Fruit fly (Drosophila melanogaster) whole organism, embryonic: ENCODE data around the gene Pvf2.

ENCODE experiments used
- Atf3 ChIP-seq: fragments of 200-800 bp; sonication (Bioruptor generic); optimal IDR thresholded peaks from 3 replicates; lab custom pipeline; 2016; ENCODE audit warnings: missing biosample characterization, missing genetic modification characterization
- Awh ChIP-seq: fragments of 200-800 bp; sonication (Bioruptor generic); IDR thresholded peaks from 2 replicates; pipeline ENCODE4, ENCODE4 v1.3.6; 2022; ENCODE audit warnings: missing biosample characterization, missing genetic modification characterization
- B-H2 ChIP-seq: fragments of 200-800 bp; sonication (Bioruptor generic); optimal IDR thresholded peaks from 2 replicates; lab custom pipeline; 2018; ENCODE audit warnings: missing biosample characterization, mild to moderate bottlenecking, missing genetic modification characterization
- CG10147 ChIP-seq: fragments of 200-800 bp; sonication (Bioruptor generic); optimal IDR thresholded peaks from 2 replicates; lab custom pipeline; 2019; ENCODE audit warnings: missing biosample characterization, mild to moderate bottlenecking, missing genetic modification characterization, moderate library complexity
- CG10366 ChIP-seq: fragments of 200-800 bp; sonication (Bioruptor generic); IDR thresholded peaks from 2 replicates; pipeline ENCODE4 v1.3.6; 2022; ENCODE audit warnings: missing biosample characterization, missing genetic modification characterization
- CG12769 ChIP-seq: fragments of 200-800 bp; sonication (Bioruptor generic); optimal IDR thresholded peaks from 2 replicates; lab custom pipeline; 2019; ENCODE audit warnings: missing biosample characterization, mild to moderate bottlenecking, missing genetic modification characterization, moderate library complexity
- CG13624 ChIP-seq: fragments of 200-800 bp; sonication (Bioruptor generic); optimal IDR thresholded peaks from 2 replicates; lab custom pipeline; 2016; ENCODE audit warnings: missing biosample characterization, missing genetic modification characterization
- CG14014 ChIP-seq: fragments of 200-800 bp; sonication (Bioruptor generic); IDR thresholded peaks from 2 replicates; pipeline ENCODE4 v1.3.6; 2022; ENCODE audit warnings: missing biosample characterization, missing genetic modification characterization
- CG14441 ChIP-seq: fragments of 200-800 bp; sonication (Bioruptor generic); IDR thresholded peaks from 2 replicates; pipeline ENCODE4 v1.3.6; 2022; ENCODE audit warnings: missing biosample characterization, missing genetic modification characterization
- CG15696 ChIP-seq: fragments of 200-800 bp; sonication (Bioruptor generic); optimal IDR thresholded peaks from 2 replicates; lab custom pipeline; 2019; ENCODE audit warnings: missing biosample characterization, mild to moderate bottlenecking, missing genetic modification characterization, moderate library complexity
- CG17359 ChIP-seq: fragments of 200-800 bp; sonication (Bioruptor generic); optimal IDR thresholded peaks from 3 replicates; lab custom pipeline; 2018; ENCODE audit warnings: missing biosample characterization, mild to moderate bottlenecking, missing genetic modification characterization, moderate library complexity
- CG17361 ChIP-seq: fragments of 200-800 bp; sonication (Bioruptor generic); IDR thresholded peaks from 3 replicates; pipeline ENCODE4 v1.3.6; 2022; ENCODE audit warnings: missing biosample characterization, missing genetic modification characterization
- CG17612 ChIP-seq: fragments of 200-800 bp; sonication (Bioruptor generic); IDR thresholded peaks from 2 replicates; pipeline ENCODE4 v1.3.6; 2022; ENCODE audit warnings: missing biosample characterization, missing genetic modification characterization
- CG17829 ChIP-seq: fragments of 200-800 bp; optimal IDR thresholded peaks from 2 replicates; lab custom pipeline; 2019; ENCODE audit warnings: missing biosample characterization, mild to moderate bottlenecking, missing genetic modification characterization, moderate library complexity
- CG18011 ChIP-seq: fragments of 200-800 bp; sonication (Bioruptor generic); optimal IDR thresholded peaks from 2 replicates; lab custom pipeline; 2017; ENCODE audit warnings: missing biosample characterization, missing genetic modification characterization, mild to moderate bottlenecking, moderate library complexity, missing genotype
- CG2875 ChIP-seq: fragments of 200-800 bp; sonication (Bioruptor generic); optimal IDR thresholded peaks from 2 replicates; lab custom pipeline; 2017; ENCODE audit warnings: missing biosample characterization, mild to moderate bottlenecking, missing genetic modification characterization, missing genetic modification reagents
- CG31388 ChIP-seq: fragments of 200-800 bp; sonication (Bioruptor generic); optimal IDR thresholded peaks from 2 replicates; lab custom pipeline; 2016; ENCODE audit warnings: missing biosample characterization, missing genetic modification characterization
- CG4707 ChIP-seq: fragments of 200-800 bp; sonication (Bioruptor generic); optimal IDR thresholded peaks from 2 replicates; lab custom pipeline; 2018; ENCODE audit warnings: missing biosample characterization, mild to moderate bottlenecking, missing genetic modification characterization, moderate library complexity
- CG5180 ChIP-seq: fragments of 200-800 bp; sonication (Bioruptor generic); optimal IDR thresholded peaks from 3 replicates; lab custom pipeline; 2017; ENCODE audit warnings: missing biosample characterization, missing genetic modification characterization, mild to moderate bottlenecking, moderate library complexity, missing genetic modification reagents
- CG5245 ChIP-seq: fragments of 200-800 bp; sonication (Bioruptor generic); optimal IDR thresholded peaks from 3 replicates; lab custom pipeline; 2016; ENCODE audit warnings: missing biosample characterization, missing genetic modification characterization
- CG8478 ChIP-seq: fragments of >200 bp; optimal IDR thresholded peaks from 2 replicates; lab custom pipeline; 2018
- Dek ChIP-seq: fragments of 200-800 bp; sonication (Bioruptor generic); optimal IDR thresholded peaks from 3 replicates; lab custom pipeline; 2019; ENCODE audit warnings: missing biosample characterization, mild to moderate bottlenecking, missing genetic modification characterization, moderate library complexity
- Dll ChIP-seq: fragments of 200-800 bp; sonication (Bioruptor generic); IDR thresholded peaks from 4 replicates; pipeline ENCODE4 v1.3.6; 2022; ENCODE audit warnings: missing biosample characterization, missing genetic modification characterization; ENCODE audit not compliant: partially characterized antibody
- Rfx ChIP-seq: fragments of 200-800 bp; sonication (Bioruptor generic); IDR thresholded peaks from 2 replicates; pipeline ENCODE4 v1.3.6; 2022; ENCODE audit warnings: missing biosample characterization, missing genetic modification characterization
- Scr ChIP-seq: fragments of 200-800 bp; sonication (Bioruptor generic); IDR thresholded peaks from 2 replicates; pipeline ENCODE4 v1.3.6; 2022; ENCODE audit warnings: missing biosample characterization, missing genetic modification characterization; ENCODE audit not compliant: partially characterized antibody
- Sin3A ChIP-seq: fragments of >200 bp; optimal IDR thresholded peaks from 2 replicates; lab custom pipeline; 2018
- Sry-β ChIP-seq: fragments of 200-800 bp; sonication (Bioruptor generic); optimal IDR thresholded peaks from 2 replicates; lab custom pipeline; 2018; ENCODE audit warnings: missing biosample characterization, mild to moderate bottlenecking, missing genetic modification characterization, moderate library complexity
- YL-1 ChIP-seq: fragments of 200-800 bp; sonication (Bioruptor generic); optimal IDR thresholded peaks from 3 replicates; lab custom pipeline; 2017; ENCODE audit warnings: missing biosample characterization, mild to moderate bottlenecking, missing genetic modification characterization
- danr ChIP-seq: fragments of 200-800 bp; sonication (Bioruptor generic); IDR thresholded peaks from 2 replicates; pipeline ENCODE4 v1.3.6; 2022; ENCODE audit warnings: missing biosample characterization, missing genetic modification characterization
- dati ChIP-seq: fragments of 200-800 bp; sonication (Bioruptor generic); IDR thresholded peaks from 2 replicates; pipeline ENCODE4 v1.3.6; 2022; ENCODE audit warnings: missing biosample characterization, missing genetic modification characterization
- dmrt11E ChIP-seq: fragments of 200-800 bp; sonication (Bioruptor generic); optimal IDR thresholded peaks from 3 replicates; lab custom pipeline; 2018; ENCODE audit warnings: missing biosample characterization, mild to moderate bottlenecking, missing genetic modification characterization, moderate library complexity
- ems ChIP-seq: fragments of 200-800 bp; sonication (Bioruptor generic); optimal IDR thresholded peaks from 3 replicates; lab custom pipeline; 2016; ENCODE audit warnings: missing biosample characterization, missing genetic modification characterization
- en ChIP-seq: fragments of 200-800 bp; sonication (Bioruptor generic); optimal IDR thresholded peaks from 2 replicates; lab custom pipeline; 2016; ENCODE audit warnings: missing biosample characterization, missing genetic modification characterization
- grau ChIP-seq: fragments of 200-800 bp; optimal IDR thresholded peaks from 3 replicates; lab custom pipeline; 2019; ENCODE audit warnings: missing biosample characterization, mild to moderate bottlenecking, missing genetic modification characterization, moderate library complexity
- hth ChIP-seq: fragments of >200 bp; optimal IDR thresholded peaks from 2 replicates; lab custom pipeline; 2017; ENCODE audit warnings: inconsistent platforms
- kni ChIP-seq: fragments of 200-800 bp; sonication (Bioruptor generic); optimal IDR thresholded peaks from 3 replicates; lab custom pipeline; 2017; ENCODE audit warnings: mild to moderate bottlenecking, missing biosample characterization, missing genetic modification reagents, missing genetic modification characterization
- lbe ChIP-seq: fragments of 200-800 bp; sonication (Bioruptor generic); optimal IDR thresholded peaks from 2 replicates; lab custom pipeline; 2016; ENCODE audit warnings: missing biosample characterization, mild to moderate bottlenecking, missing genetic modification characterization
- lov ChIP-seq, 2 experiments: fragments of 200-800 bp in 1 of 2; fragments of >200 bp in 1 of 2; sonication (Bioruptor generic) in 1 of 2; IDR thresholded peaks in 1 of 2; optimal IDR thresholded peaks in 1 of 2; 2 replicates in 1 of 2; 3 replicates in 1 of 2; pipeline versions ENCODE4 v1.3.6 to Lab custom; 2017 to 2022; ENCODE audit warnings: missing biosample characterization in 1 of 2, missing genetic modification characterization in 1 of 2
- nerfin-2 ChIP-seq: fragments of 200-800 bp; sonication (Bioruptor generic); IDR thresholded peaks from 2 replicates; pipeline ENCODE4 v1.3.6; 2022; ENCODE audit warnings: missing biosample characterization, missing genetic modification characterization; ENCODE audit not compliant: partially characterized antibody
- onecut ChIP-seq: fragments of 200-800 bp; sonication (Bioruptor generic); IDR thresholded peaks from 2 replicates; pipeline ENCODE4 v1.3.6; 2022; ENCODE audit warnings: missing biosample characterization, missing genetic modification characterization
- row ChIP-seq: fragments of 200-800 bp; sonication (Bioruptor generic); IDR thresholded peaks from 3 replicates; pipeline ENCODE4 v1.3.6; 2022; ENCODE audit warnings: missing biosample characterization, missing genetic modification characterization
- salm ChIP-seq: fragments of 200-800 bp; sonication (Bioruptor generic); optimal IDR thresholded peaks from 2 replicates; lab custom pipeline; 2018; ENCODE audit warnings: missing biosample characterization, mild to moderate bottlenecking, missing genetic modification characterization
- sens ChIP-seq: fragments of 200-800 bp; sonication (Bioruptor generic); peaks from one replicate; lab custom pipeline; 2016; ENCODE audit warnings: missing biosample characterization, missing genetic modification characterization
- sens-2 ChIP-seq: fragments of 200-800 bp; sonication (Bioruptor generic); IDR thresholded peaks from 2 replicates; pipeline ENCODE4 v1.3.6; 2022; ENCODE audit warnings: missing biosample characterization, missing genetic modification characterization
- slbo ChIP-seq: fragments of 200-800 bp; sonication (Bioruptor generic); IDR thresholded peaks from 2 replicates; pipeline ENCODE4 v1.3.6; 2022; ENCODE audit warnings: missing biosample characterization, missing genetic modification characterization
- sr ChIP-seq: fragments of 200-800 bp; sonication (Bioruptor generic); IDR thresholded peaks from 3 replicates; pipeline ENCODE4 v1.3.6; 2022; ENCODE audit warnings: missing biosample characterization, missing genetic modification characterization
- tin ChIP-seq: fragments of 200-800 bp; sonication (Bioruptor generic); optimal IDR thresholded peaks from 3 replicates; lab custom pipeline; 2016; ENCODE audit warnings: missing biosample characterization, missing genetic modification characterization
- tna ChIP-seq: fragments of 200-800 bp; sonication (Bioruptor generic); IDR thresholded peaks from 2 replicates; pipeline ENCODE4 v1.3.6; 2022; ENCODE audit warnings: missing biosample characterization, missing genetic modification characterization; ENCODE audit not compliant: partially characterized antibody
- trem ChIP-seq: fragments of 200-800 bp; optimal IDR thresholded peaks from 3 replicates; lab custom pipeline; 2019; ENCODE audit warnings: missing biosample characterization, mild to moderate bottlenecking, missing genetic modification characterization, moderate library complexity
- vfl ChIP-seq: fragments of 200-800 bp; sonication (Bioruptor generic); optimal IDR thresholded peaks from 2 replicates; lab custom pipeline; 2016; ENCODE audit warnings: missing biosample characterization, missing genetic modification characterization
- wor ChIP-seq: fragments of 200-800 bp; sonication (Bioruptor generic); IDR thresholded peaks from 2 replicates; pipeline ENCODE4 v1.3.6; 2022; ENCODE audit warnings: missing biosample characterization, missing genetic modification characterization

Pvf2 gene

dm6 chr2L:7033100-7033675 lies 51.2 kb downstream of the Pvf2 start (continued):
- TF ChIP-seq CG5245 (GFP tag; lab: Kevin White, UChicago), result peak; percentile 16
- TF ChIP-seq tna (GFP tag; lab: Robert Waterston, UW), result no peak
- no peak for TF ChIP-seq CG17361
- no peak for TF ChIP-seq Scr (GFP tag; lab: Robert Waterston, UW)
- no peak for TF ChIP-seq nerfin-2 (GFP tag; lab: Robert Waterston, UW)
- TF ChIP-seq Awh (GFP tag; lab: Robert Waterston, UW), result no peak
- TF ChIP-seq wor (GFP tag; lab: Robert Waterston, UW), result no peak
- TF ChIP-seq CG15696 (tag; lab: Kevin White, UChicago), result no peak
- TF ChIP-seq CG17829 (tag; lab: Kevin White, UChicago), result peak; percentile 35
- TF ChIP-seq ems, result peak; percentile 19
- no peak for TF ChIP-seq en (GFP tag; lab: Kevin White, UChicago)
- no peak for TF ChIP-seq CG10366 (GFP tag; lab: Robert Waterston, UW)
- no peak for TF ChIP-seq Atf3 (GFP tag; lab: Kevin White, UChicago)
- no peak for TF ChIP-seq YL-1 (GFP tag; lab: Kevin White, UChicago)
- TF ChIP-seq salm (tag; lab: Kevin White, UChicago), result no peak
- no peak for TF ChIP-seq dati
- no peak for TF ChIP-seq hth (lab: Kevin White, UChicago)
- TF ChIP-seq CG14441 (GFP tag; lab: Robert Waterston, UW), result 0 out of 2 replicates have a peak, but pooled peaks have one; percentile 37
- peak; percentile 60 for TF ChIP-seq CG13624 (GFP tag; lab: Kevin White, UChicago)
- peak; percentile 47; the same call in 1 of the 2 replicates for TF ChIP-seq CG14014
- TF ChIP-seq lov (optimal IDR thresholded peaks at IDR 0.05; lab: Kevin White, UChicago), result no peak
- TF ChIP-seq lov (GFP tag; IDR thresholded peaks at IDR 0.05; lab: Robert Waterston, UW), result 0 out of 3 replicates have a peak, but pooled peaks have one; percentile 12
- peak; percentile 46 for TF ChIP-seq CG12769 (tag; lab: Kevin White, UChicago)
- no peak for TF ChIP-seq CG2875 (GFP tag; lab: Kevin White, UChicago)
- TF ChIP-seq CG10147 (GFP tag; lab: Kevin White, UChicago), result peak; percentile 7
- peak; percentile 8 for TF ChIP-seq CG4707 (GFP tag; lab: Kevin White, UChicago)
- TF ChIP-seq sens (GFP tag; lab: Kevin White, UChicago), result peak; percentile 92
- TF ChIP-seq CG17359, result peak; percentile 49
- TF ChIP-seq lbe (GFP tag; lab: Kevin White, UChicago), result peak; percentile 47
- TF ChIP-seq vfl (GFP tag; lab: Kevin White, UChicago), result no peak
- TF ChIP-seq CG31388 (GFP tag; lab: Kevin White, UChicago), result peak; percentile 5
- no peak for TF ChIP-seq Dll (GFP tag; lab: Robert Waterston, UW)
- no peak for TF ChIP-seq CG18011 (GFP tag; lab: Kevin White, UChicago)
- peak; percentile 74 for TF ChIP-seq slbo
- peak; percentile 83 for TF ChIP-seq CG8478 (lab: Kevin White, UChicago)
- TF ChIP-seq sens-2 (GFP tag; lab: Robert Waterston, UW), result no peak
- TF ChIP-seq dmrt11E (tag; lab: Kevin White, UChicago), result no peak
- no peak for TF ChIP-seq tin
- no peak for TF ChIP-seq kni
- peak; percentile 24; the same call in 1 of the 3 replicates for TF ChIP-seq row (GFP tag; lab: Robert Waterston, UW)
- peak; percentile 43 for TF ChIP-seq B-H2
- peak; percentile 82 for TF ChIP-seq onecut (GFP tag; lab: Robert Waterston, UW)
- peak; percentile 18 for TF ChIP-seq Dek (tag; lab: Kevin White, UChicago)
- peak; percentile 70; the same call in 2 of the 3 replicates for TF ChIP-seq sr (GFP tag; lab: Robert Waterston, UW)
- peak; percentile 6 for TF ChIP-seq grau (tag; lab: Kevin White, UChicago)
- TF ChIP-seq trem (tag; lab: Kevin White, UChicago), result no peak
- TF ChIP-seq Rfx (GFP tag; lab: Robert Waterston, UW), result peak; percentile 62
- no peak for TF ChIP-seq danr (GFP tag; lab: Robert Waterston, UW)
- TF ChIP-seq CG5180 (GFP tag; lab: Kevin White, UChicago), result no peak
- TF ChIP-seq Sry-β (GFP tag; lab: Kevin White, UChicago), result no peak
- no peak for TF ChIP-seq CG17612
- no peak for TF ChIP-seq Sin3A (lab: Kevin White, UChicago)
